Worm (Caenorhabditis elegans) whole organism, L1 larva: ENCODE measurements around the gene glrx-22.

ENCODE experiments used
- C04F5.9 ChIP-seq: sonication (generic microtip); optimal IDR thresholded peaks from 2 replicates; lab custom pipeline; 2016; ENCODE audit warnings: missing genetic modification characterization, missing compliant biosample characterization
- F16B12.6 ChIP-seq: fragments of 150-350 bp; optimal IDR thresholded peaks from 2 replicates; lab custom pipeline; 2014; ENCODE audit warnings: missing biosample characterization, missing genetic modification characterization
- aha-1 ChIP-seq: fragments of 150-350 bp; optimal IDR thresholded peaks from 2 replicates; lab custom pipeline; 2014; ENCODE audit warnings: missing biosample characterization, missing genetic modification characterization
- ama-1 ChIP-seq: fragments of 150-350 bp; optimal IDR thresholded peaks from 2 replicates; lab custom pipeline; 2014
- ceh-8 ChIP-seq: fragments of 200-800 bp; sonication (Bioruptor generic); optimal IDR thresholded peaks from 2 replicates; lab custom pipeline; 2018; ENCODE audit warnings: mild to moderate bottlenecking, missing genetic modification characterization, moderate library complexity, missing compliant biosample characterization
- ceh-82 ChIP-seq, 3 experiments: fragments of 150-350 bp in 1 of 3; sonication (generic microtip) in 2 of 3; optimal IDR thresholded peaks; 2 replicates each; lab custom pipeline; 2014 to 2017; ENCODE audit warnings: missing biosample characterization in 3 of 3, missing genetic modification characterization in 3 of 3
- ceh-88 ChIP-seq: fragments of 200-800 bp; sonication (Bioruptor generic); IDR thresholded peaks from 2 replicates; pipeline ENCODE4 v1.3.6; 2022; ENCODE audit warnings: missing genetic modification characterization, missing compliant biosample characterization
- dsc-1 ChIP-seq: sonication (generic microtip); optimal IDR thresholded peaks from 2 replicates; lab custom pipeline; 2016; ENCODE audit warnings: mild to moderate bottlenecking, missing genetic modification characterization, missing compliant biosample characterization
- efl-1 ChIP-seq, 4 experiments: fragments of 150-350 bp; optimal IDR thresholded peaks in 3 of 4; peaks in 1 of 4; 1 replicate in 1 of 4; 2 replicates in 3 of 4; lab custom pipeline; 2014; ENCODE audit warnings: missing biosample characterization in 2 of 4, missing genetic modification characterization in 2 of 4, missing genetic modification reagents in 2 of 4
- efl-3 ChIP-seq: fragments of 200-800 bp; sonication (Bioruptor generic); optimal IDR thresholded peaks from 2 replicates; lab custom pipeline; 2018; ENCODE audit warnings: mild to moderate bottlenecking, missing genetic modification characterization, missing compliant biosample characterization
- egl-13 ChIP-seq: sonication (generic microtip); optimal IDR thresholded peaks from 2 replicates; lab custom pipeline; 2016; ENCODE audit warnings: missing genotype, missing genetic modification reagents, missing genetic modification characterization, missing compliant biosample characterization
- fkh-4 ChIP-seq: sonication (generic microtip); optimal IDR thresholded peaks from 2 replicates; lab custom pipeline; 2016; ENCODE audit warnings: missing compliant biosample characterization, missing genetic modification characterization, borderline replicate concordance
- fkh-8 ChIP-seq: sonication (generic microtip); optimal IDR thresholded peaks from 2 replicates; lab custom pipeline; 2016; ENCODE audit warnings: mild to moderate bottlenecking, missing genetic modification characterization, missing compliant biosample characterization
- fos-1 ChIP-seq: fragments of 150-350 bp; optimal IDR thresholded peaks from 2 replicates; lab custom pipeline; 2014; ENCODE audit warnings: missing biosample characterization, missing genetic modification characterization
- grh-1 ChIP-seq: fragments of 200-800 bp; sonication (Bioruptor generic); IDR thresholded peaks from 2 replicates; pipeline ENCODE4 v1.3.6; 2022; ENCODE audit warnings: missing genetic modification reagents, missing genetic modification characterization, missing compliant biosample characterization
- hlh-4 ChIP-seq: sonication (generic microtip); optimal IDR thresholded peaks from 2 replicates; lab custom pipeline; 2016; ENCODE audit warnings: mild to moderate bottlenecking, missing genetic modification characterization, missing compliant biosample characterization
- hpl-2 ChIP-seq: fragments of 150-350 bp; optimal IDR thresholded peaks from 2 replicates; lab custom pipeline; 2014; ENCODE audit warnings: missing biosample characterization, missing genetic modification reagents, missing genetic modification characterization
- isw-1 ChIP-seq: fragments of 200-800 bp; sonication (Bioruptor generic); IDR thresholded peaks from 2 replicates; pipeline ENCODE4 v1.3.6; 2022; ENCODE audit warnings: missing genetic modification characterization, missing compliant biosample characterization
- jun-1 ChIP-seq: fragments of 150-350 bp; optimal IDR thresholded peaks from 2 replicates; lab custom pipeline; 2014; ENCODE audit warnings: missing biosample characterization, missing genetic modification reagents, missing genetic modification characterization
- lin-39 ChIP-seq: fragments of 150-350 bp; optimal IDR thresholded peaks from 2 replicates; lab custom pipeline; 2014; ENCODE audit warnings: missing biosample characterization, missing genetic modification reagents, missing genetic modification characterization
- lir-3 ChIP-seq: sonication (generic microtip); optimal IDR thresholded peaks from 2 replicates; lab custom pipeline; 2016; ENCODE audit warnings: mild to moderate bottlenecking, missing genetic modification characterization, moderate library complexity, missing compliant biosample characterization; ENCODE audit not compliant: poor library complexity
- mab-9 ChIP-seq: fragments of 200-800 bp; sonication (Bioruptor generic); IDR thresholded peaks from 2 replicates; pipeline ENCODE4 v1.3.6; 2022; ENCODE audit warnings: missing genetic modification reagents, missing genetic modification characterization, missing compliant biosample characterization
- mep-1 ChIP-seq: fragments of 150-350 bp; optimal IDR thresholded peaks from 2 replicates; lab custom pipeline; 2014; ENCODE audit warnings: missing biosample characterization, missing genetic modification characterization
- nhr-20 ChIP-seq: sonication (generic microtip); optimal IDR thresholded peaks from 2 replicates; lab custom pipeline; 2016; ENCODE audit warnings: mild to moderate bottlenecking, missing genetic modification characterization, missing compliant biosample characterization
- nhr-28 ChIP-seq: fragments of 150-350 bp; optimal IDR thresholded peaks from 2 replicates; lab custom pipeline; 2014; ENCODE audit warnings: missing biosample characterization, missing genetic modification characterization
- nhr-76 ChIP-seq: sonication (generic microtip); optimal IDR thresholded peaks from 2 replicates; lab custom pipeline; 2017; ENCODE audit warnings: missing biosample characterization, missing genetic modification characterization
- nhr-85 ChIP-seq: sonication (generic microtip); peaks from one replicate; lab custom pipeline; 2016; ENCODE audit warnings: missing genetic modification characterization, inconsistent platforms, missing compliant biosample characterization
- pax-3 ChIP-seq: fragments of 200-800 bp; sonication (Bioruptor generic); optimal IDR thresholded peaks from 2 replicates; lab custom pipeline; 2018; ENCODE audit warnings: mild to moderate bottlenecking, missing genetic modification characterization, moderate library complexity, missing compliant biosample characterization
- pqm-1 ChIP-seq: sonication (generic microtip); optimal IDR thresholded peaks from 3 replicates; lab custom pipeline; 2017; ENCODE audit warnings: missing biosample characterization, missing genetic modification characterization
- snpc-4 ChIP-seq: fragments of 150-350 bp; optimal IDR thresholded peaks from 2 replicates; lab custom pipeline; 2014; ENCODE audit warnings: missing biosample characterization, missing genetic modification characterization
- sox-4 ChIP-seq: sonication (generic microtip); optimal IDR thresholded peaks from 2 replicates; lab custom pipeline; 2016; ENCODE audit warnings: missing genetic modification characterization, missing compliant biosample characterization
- sptf-1 ChIP-seq: fragments of 150-350 bp; optimal IDR thresholded peaks from 2 replicates; lab custom pipeline; 2014; ENCODE audit warnings: missing biosample characterization, missing genetic modification characterization
- swsn-7 ChIP-seq: sonication (generic microtip); optimal IDR thresholded peaks from 2 replicates; lab custom pipeline; 2016; ENCODE audit warnings: missing genetic modification characterization, missing compliant biosample characterization
- tlp-1 ChIP-seq: fragments of 150-350 bp; optimal IDR thresholded peaks from 2 replicates; lab custom pipeline; 2014; ENCODE audit warnings: missing biosample characterization, missing genetic modification characterization
- unc-130 ChIP-seq: fragments of 150-350 bp; optimal IDR thresholded peaks from 2 replicates; lab custom pipeline; 2017; ENCODE audit warnings: missing biosample characterization, missing genetic modification characterization, inconsistent platforms
- unc-30 ChIP-seq: sonication (generic microtip); optimal IDR thresholded peaks from 2 replicates; lab custom pipeline; 2017; ENCODE audit warnings: missing biosample characterization, missing genetic modification characterization
- unc-86 ChIP-seq: sonication (generic microtip); optimal IDR thresholded peaks from 2 replicates; lab custom pipeline; 2016; ENCODE audit warnings: missing genetic modification characterization, missing compliant biosample characterization
- unc-98 ChIP-seq: fragments of 200-800 bp; sonication (Bioruptor generic); IDR thresholded peaks from 2 replicates; pipeline ENCODE4 v1.3.6; 2022; ENCODE audit warnings: missing genetic modification characterization, missing compliant biosample characterization
- vab-15 ChIP-seq: sonication (generic microtip); optimal IDR thresholded peaks from 2 replicates; lab custom pipeline; 2017; ENCODE audit warnings: missing genotype, mild to moderate bottlenecking, missing genetic modification characterization, missing compliant biosample characterization
- ztf-11 ChIP-seq, 2 experiments: sonication (generic microtip); optimal IDR thresholded peaks; 2 replicates each; lab custom pipeline; 2016 to 2017; ENCODE audit warnings: missing genetic modification characterization in 2 of 2, missing biosample characterization in 1 of 2, missing compliant biosample characterization in 1 of 2

The glrx-22 gene

ce11 chrIV:8219987-8220386 is 19.0 kb upstream of the glrx-22 start, which contains the start of gene ocr-2:
TSS of gene ocr-2 (minus strand) at chrIV:8220087.
- TF ChIP-seq unc-86 (tag; lab: Kevin White, UChicago), result no peak
- no peak for TF ChIP-seq sox-4 (tag; lab: Kevin White, UChicago)
- no peak for TF ChIP-seq nhr-20 (tag; lab: Kevin White, UChicago)
- no peak for TF ChIP-seq tlp-1 (tag; lab: Kevin White, UChicago)
- TF ChIP-seq sptf-1 (tag; lab: Kevin White, UChicago), result no peak
- no peak for TF ChIP-seq nhr-85
- TF ChIP-seq ceh-82 (tag; optimal IDR thresholded peaks at IDR 0.05; lab: Kevin White, UChicago), result no peak
- TF ChIP-seq ceh-88, result no peak
- TF ChIP-seq nhr-76 (tag; lab: Kevin White, UChicago), result no peak
- no peak for TF ChIP-seq nhr-28 (tag; lab: Kevin White, UChicago)
- TF ChIP-seq ceh-8, result no peak
- TF ChIP-seq hlh-4 (tag; lab: Kevin White, UChicago), result no peak
- TF ChIP-seq grh-1, result no peak
- no peak for TF ChIP-seq ama-1 (lab: Kevin White, UChicago)

- TF ChIP-seq nhr-76 (tag; lab: Kevin White, UChicago) (no peak), efl-1 (optimal IDR thresholded peaks at IDR 0.05; lab: Kevin White, UChicago) (no peak), efl-1 (GFP tag; optimal IDR thresholded peaks at IDR 0.05 in 1 of 2; lab: Kevin White, UChicago) (no peak), fos-1 (tag; lab: Kevin White, UChicago) (no peak), efl-3 (GFP tag; lab: Kevin White, UChicago) (no peak), isw-1 (GFP tag; lab: Robert Waterston, UW) (no peak), fkh-8 (tag; lab: Kevin White, UChicago) (no peak), vab-15 (tag; lab: Kevin White, UChicago) (no peak), nhr-28 (tag; lab: Kevin White, UChicago) (no peak), swsn-7 (tag; lab: Kevin White, UChicago) (no peak), pax-3 (tag; lab: Kevin White, UChicago) (no peak)
Measured at ce11 chrIV:8211747-8212146, 10.7 kb upstream of the glrx-22 start, which contains the start of gene C07G1.7. TSS of gene C07G1.7 (minus strand) at chrIV:8211847.

ce11 chrIV:8210300-8210699 is 9.3 kb upstream of the glrx-22 start, which contains the start of gene C07G1.6:
TSS of gene C07G1.6 (minus strand) at chrIV:8210400.
- TF ChIP-seq ztf-11 (tag; optimal IDR thresholded peaks at IDR 0.05; lab: Kevin White, UChicago) (no peak), lin-39 (tag; lab: Kevin White, UChicago) (no peak), lir-3 (no peak), fkh-4 (tag; lab: Kevin White, UChicago) (no peak), pqm-1 (no peak), hlh-4 (tag; lab: Kevin White, UChicago) (no peak), fos-1 (tag; lab: Kevin White, UChicago) (no peak), F16B12.6 (tag; lab: Kevin White, UChicago) (no peak), mab-9 (GFP tag; lab: Robert Waterston, UW) (no peak), nhr-85 (no peak), C04F5.9 (tag; lab: Kevin White, UChicago) (no peak), snpc-4 (no peak), unc-30 (tag; lab: Kevin White, UChicago) (no peak), unc-98 (GFP tag; lab: Robert Waterston, UW) (no peak), unc-130 (tag; lab: Kevin White, UChicago) (no peak), fkh-8 (tag; lab: Kevin White, UChicago) (no peak), egl-13 (tag; lab: Kevin White, UChicago) (no peak)

ce11 chrIV:8208855-8209254 is 7.8 kb upstream of the glrx-22 start:
- TF ChIP-seq egl-13 (tag; lab: Kevin White, UChicago) (no peak), jun-1 (no peak), aha-1 (tag; lab: Kevin White, UChicago) (no peak), hpl-2 (GFP tag; lab: Kevin White, UChicago) (no peak), fkh-8 (tag; lab: Kevin White, UChicago) (no peak), ama-1 (lab: Kevin White, UChicago) (no peak), dsc-1 (tag; lab: Kevin White, UChicago) (no peak), mep-1 (no peak)
